Comparison of ENCODE assay signal across 2 fruit fly cellular contexts in the genomic region with DNA sequence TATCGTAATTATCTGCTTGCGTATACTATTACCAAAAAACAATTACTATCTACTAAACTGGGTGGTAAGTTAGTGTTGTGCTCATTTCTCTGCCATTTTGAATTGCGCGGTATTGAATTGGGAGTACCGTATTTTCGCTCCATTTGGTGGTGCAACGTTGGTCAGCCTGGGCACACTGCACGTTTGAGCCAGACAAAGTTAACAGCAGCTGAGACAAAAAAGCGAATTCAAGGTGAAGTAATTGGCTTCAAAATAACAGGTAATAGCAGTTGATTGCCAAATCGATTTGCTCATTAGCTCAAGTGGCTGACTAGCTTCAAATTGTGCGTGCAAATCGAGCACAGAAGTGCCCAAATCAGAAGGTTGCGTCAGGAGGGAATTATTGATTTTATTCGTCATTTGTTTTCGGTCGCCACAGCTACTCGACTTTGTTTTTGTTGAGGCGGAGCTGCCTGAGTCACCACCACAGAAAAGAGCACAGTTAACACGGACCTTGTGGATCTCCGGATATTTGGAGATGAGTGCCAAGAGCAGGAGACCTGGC.
TF ChIP-seq lines count a peak whose summit lies in the region.

A gene (plus strand): TSS at position 175 of the 544 bp plus-strand sequence.

- no peak for TF ChIP-seq CTCF in whole organism, embryonic (GFP tag; optimal IDR thresholded peaks at IDR 0.05; lab: Kevin White, UChicago)

TF ChIP-seq in whole organism, adult, 20 proteins besides CTCF, POLR2A, EP300 and RAD21:
- TF ChIP-seq kay (GFP tag; lab: Kevin White, UChicago; ENCODE audit: borderline replicate concordance) (peak; percentile 48), bab1 (GFP tag; optimal IDR thresholded peaks at IDR 0.05; lab: Kevin White, UChicago) (peak; percentile 34), Hr96 (GFP tag; optimal IDR thresholded peaks at IDR 0.05; lab: Kevin White, UChicago) (no peak)
TF ChIP-seq in whole organism, adult: peak in this region for 2.

TF ChIP-seq in whole organism, embryonic, 481 proteins besides CTCF, POLR2A, EP300 and RAD21 (continues in another document):
- TF ChIP-seq Dip3 (GFP tag; optimal IDR thresholded peaks at IDR 0.05; lab: Kevin White, UChicago) (no peak), CG17186 (GFP tag; optimal IDR thresholded peaks at IDR 0.05; lab: Kevin White, UChicago) (peak; percentile 6), danr (GFP tag; IDR thresholded peaks at IDR 0.05; lab: Robert Waterston, UW) (no peak), CG12942 (GFP tag; optimal IDR thresholded peaks at IDR 0.05; lab: Kevin White, UChicago) (no peak), lov (optimal IDR thresholded peaks at IDR 0.05; lab: Kevin White, UChicago) (no peak), lov (GFP tag; IDR thresholded peaks at IDR 0.05; lab: Robert Waterston, UW) (no peak), zfh2 (GFP tag; optimal IDR thresholded peaks at IDR 0.05; lab: Kevin White, UChicago) (no peak), CG17802 (tag; optimal IDR thresholded peaks at IDR 0.05; lab: Kevin White, UChicago) (no peak), phol (tag; optimal IDR thresholded peaks at IDR 0.05; lab: Kevin White, UChicago) (peak; percentile 24), emc (GFP tag; optimal IDR thresholded peaks at IDR 0.05; lab: Kevin White, UChicago) (no peak), Dref (GFP tag; IDR thresholded peaks at IDR 0.05; lab: Robert Waterston, UW) (peak; percentile 33; the same call in 1 of the 2 replicates), row (GFP tag; IDR thresholded peaks at IDR 0.05; lab: Robert Waterston, UW) (no peak; the same call in 2 of the 3 replicates), CG2116 (GFP tag; optimal IDR thresholded peaks at IDR 0.05; lab: Kevin White, UChicago) (peak; percentile 28), fd96Cb (tag; optimal IDR thresholded peaks at IDR 0.05; lab: Kevin White, UChicago) (no peak), twi (tag; optimal IDR thresholded peaks at IDR 0.05; lab: Kevin White, UChicago) (no peak), CG2129 (GFP tag; IDR thresholded peaks at IDR 0.05; lab: Robert Waterston, UW; ENCODE audit: partially characterized antibody) (no peak), Dp (GFP tag; optimal IDR thresholded peaks at IDR 0.05; lab: Kevin White, UChicago) (peak; percentile 89), eyg (GFP tag; optimal IDR thresholded peaks at IDR 0.05; lab: Kevin White, UChicago) (no peak), Max (GFP tag; optimal IDR thresholded peaks at IDR 0.05; lab: Kevin White, UChicago) (no peak), Aef1 (GFP tag; IDR thresholded peaks at IDR 0.05; lab: Robert Waterston, UW) (no peak), CG15601 (tag; optimal IDR thresholded peaks at IDR 0.05; lab: Kevin White, UChicago) (no peak), shn (GFP tag; optimal IDR thresholded peaks at IDR 0.05; lab: Kevin White, UChicago) (no peak), ro (GFP tag; IDR thresholded peaks at IDR 0.05; lab: Robert Waterston, UW) (no peak), sd (tag; optimal IDR thresholded peaks at IDR 0.05; lab: Kevin White, UChicago) (no peak), stwl (tag; optimal IDR thresholded peaks at IDR 0.05; lab: Kevin White, UChicago) (peak; percentile 78), Awh (GFP tag; IDR thresholded peaks at IDR 0.05; lab: Robert Waterston, UW) (no peak), CG3726 (GFP tag; IDR thresholded peaks at IDR 0.05; lab: Robert Waterston, UW) (no peak), CG6854 (GFP tag; optimal IDR thresholded peaks at IDR 0.05; lab: Kevin White, UChicago) (no peak), Blimp-1 (GFP tag; optimal IDR thresholded peaks at IDR 0.05; lab: Kevin White, UChicago) (no peak), crp (GFP tag; optimal IDR thresholded peaks at IDR 0.05; lab: Kevin White, UChicago) (peak in 1 of 2 experiments; percentile 59), az2 (GFP tag; optimal IDR thresholded peaks at IDR 0.05; lab: Kevin White, UChicago) (no peak), CG15514 (GFP tag; optimal IDR thresholded peaks at IDR 0.05; lab: Kevin White, UChicago) (peak; percentile 38), Sin3A (optimal IDR thresholded peaks at IDR 0.05; lab: Kevin White, UChicago) (peak; percentile 24), CG34224 (GFP tag; IDR thresholded peaks at IDR 0.05; lab: Robert Waterston, UW; ENCODE audit: partially characterized antibody) (0 out of 3 replicates have a peak, but pooled peaks have one; percentile 23), luna (GFP tag; optimal IDR thresholded peaks at IDR 0.05; lab: Kevin White, UChicago) (no peak), oc (tag; optimal IDR thresholded peaks at IDR 0.05; lab: Kevin White, UChicago) (no peak), CG1603 (tag; optimal IDR thresholded peaks at IDR 0.05; lab: Kevin White, UChicago) (no peak), CG4820 (GFP tag; optimal IDR thresholded peaks at IDR 0.05; lab: Kevin White, UChicago) (no peak), dysf (GFP tag; IDR thresholded peaks at IDR 0.05; lab: Robert Waterston, UW) (no peak), trh (GFP tag; optimal IDR thresholded peaks at IDR 0.05; lab: Kevin White, UChicago) (no peak), CG10462 (GFP tag; optimal IDR thresholded peaks at IDR 0.05; lab: Kevin White, UChicago) (no peak), da (GFP tag; optimal IDR thresholded peaks at IDR 0.05; lab: Kevin White, UChicago) (no peak), CG7786 (GFP tag; optimal IDR thresholded peaks at IDR 0.05; lab: Kevin White, UChicago) (no peak), pzg (GFP tag; optimal IDR thresholded peaks at IDR 0.05; lab: Kevin White, UChicago) (peak; percentile 72), CG11723 (GFP tag; optimal IDR thresholded peaks at IDR 0.05; lab: Kevin White, UChicago) (no peak), nau (GFP tag; optimal IDR thresholded peaks at IDR 0.05; lab: Kevin White, UChicago) (no peak), Ets97D (GFP tag; optimal IDR thresholded peaks at IDR 0.05; lab: Kevin White, UChicago) (peak; percentile 25), CG30403 (GFP tag; optimal IDR thresholded peaks at IDR 0.05; lab: Kevin White, UChicago) (no peak), CG12391 (tag; optimal IDR thresholded peaks at IDR 0.05; lab: Kevin White, UChicago) (no peak), sug (tag; optimal IDR thresholded peaks at IDR 0.05; lab: Kevin White, UChicago) (no peak), cg (GFP tag; optimal IDR thresholded peaks at IDR 0.05; lab: Kevin White, UChicago) (no peak), gem (tag; optimal IDR thresholded peaks at IDR 0.05; lab: Kevin White, UChicago) (no peak), inv (GFP tag; IDR thresholded peaks at IDR 0.05; lab: Robert Waterston, UW; ENCODE audit: partially characterized antibody) (0 out of 2 replicates have a peak, but pooled peaks have one; percentile 16), sens (GFP tag; lab: Kevin White, UChicago) (no peak), BEAF-32 (GFP tag; optimal IDR thresholded peaks at IDR 0.05; lab: Kevin White, UChicago) (peak; percentile 31), CG6654 (GFP tag; optimal IDR thresholded peaks at IDR 0.05; lab: Kevin White, UChicago) (no peak), Scr (GFP tag; IDR thresholded peaks at IDR 0.05; lab: Robert Waterston, UW; ENCODE audit: partially characterized antibody) (no peak), D (optimal IDR thresholded peaks at IDR 0.05; lab: Kevin White, UChicago) (no peak), D (GFP tag; optimal IDR thresholded peaks at IDR 0.05; lab: Kevin White, UChicago) (no peak), vvl (GFP tag; IDR thresholded peaks at IDR 0.05; lab: Robert Waterston, UW) (no peak), lbe (GFP tag; optimal IDR thresholded peaks at IDR 0.05; lab: Kevin White, UChicago) (no peak), ap (GFP tag; IDR thresholded peaks at IDR 0.05; lab: Robert Waterston, UW) (no peak), CG8478 (optimal IDR thresholded peaks at IDR 0.05; lab: Kevin White, UChicago) (no peak), MESR4 (GFP tag; optimal IDR thresholded peaks at IDR 0.05; lab: Kevin White, UChicago) (peak; percentile 67), CG3407 (GFP tag; optimal IDR thresholded peaks at IDR 0.05; lab: Kevin White, UChicago) (no peak), CG17568 (GFP tag; optimal IDR thresholded peaks at IDR 0.05; lab: Kevin White, UChicago) (no peak), CG1832 (GFP tag; optimal IDR thresholded peaks at IDR 0.05; lab: Kevin White, UChicago) (no peak), NfI (GFP tag; optimal IDR thresholded peaks at IDR 0.05; lab: Kevin White, UChicago) (no peak), CG5953 (GFP tag; IDR thresholded peaks at IDR 0.05; lab: Robert Waterston, UW) (no peak), Fer3 (tag; optimal IDR thresholded peaks at IDR 0.05; lab: Kevin White, UChicago) (no peak), psq (GFP tag; optimal IDR thresholded peaks at IDR 0.05; lab: Kevin White, UChicago) (no peak), onecut (GFP tag; IDR thresholded peaks at IDR 0.05; lab: Robert Waterston, UW) (peak; percentile 92), gfzf (GFP tag; optimal IDR thresholded peaks at IDR 0.05; lab: Kevin White, UChicago) (peak; percentile 83), kay (GFP tag; optimal IDR thresholded peaks at IDR 0.05; lab: Kevin White, UChicago) (peak; percentile 37), so (GFP tag; IDR thresholded peaks at IDR 0.05; lab: Robert Waterston, UW) (no peak), seq (GFP tag; IDR thresholded peaks at IDR 0.05; lab: Robert Waterston, UW) (no peak), CG12071 (GFP tag; optimal IDR thresholded peaks at IDR 0.05; lab: Kevin White, UChicago) (no peak), BtbVII (GFP tag; optimal IDR thresholded peaks at IDR 0.05; lab: Kevin White, UChicago) (no peak), CG4617 (GFP tag; optimal IDR thresholded peaks at IDR 0.05; lab: Kevin White, UChicago; ENCODE audit: borderline replicate concordance) (peak; percentile 62), sna (GFP tag; IDR thresholded peaks at IDR 0.05; lab: Robert Waterston, UW; ENCODE audit: partially characterized antibody) (no peak), Dll (GFP tag; IDR thresholded peaks at IDR 0.05; lab: Robert Waterston, UW; ENCODE audit: partially characterized antibody) (0 out of 4 replicates have a peak, but pooled peaks have one; percentile 23), CG16813 (GFP tag; IDR thresholded peaks at IDR 0.05; lab: Robert Waterston, UW; ENCODE audit: partially characterized antibody) (no peak), ems (GFP tag; optimal IDR thresholded peaks at IDR 0.05; lab: Kevin White, UChicago) (no peak)
